Fruit fly (Drosophila melanogaster): ENCODE results near the gene nau.

Gene nau

DNA sequence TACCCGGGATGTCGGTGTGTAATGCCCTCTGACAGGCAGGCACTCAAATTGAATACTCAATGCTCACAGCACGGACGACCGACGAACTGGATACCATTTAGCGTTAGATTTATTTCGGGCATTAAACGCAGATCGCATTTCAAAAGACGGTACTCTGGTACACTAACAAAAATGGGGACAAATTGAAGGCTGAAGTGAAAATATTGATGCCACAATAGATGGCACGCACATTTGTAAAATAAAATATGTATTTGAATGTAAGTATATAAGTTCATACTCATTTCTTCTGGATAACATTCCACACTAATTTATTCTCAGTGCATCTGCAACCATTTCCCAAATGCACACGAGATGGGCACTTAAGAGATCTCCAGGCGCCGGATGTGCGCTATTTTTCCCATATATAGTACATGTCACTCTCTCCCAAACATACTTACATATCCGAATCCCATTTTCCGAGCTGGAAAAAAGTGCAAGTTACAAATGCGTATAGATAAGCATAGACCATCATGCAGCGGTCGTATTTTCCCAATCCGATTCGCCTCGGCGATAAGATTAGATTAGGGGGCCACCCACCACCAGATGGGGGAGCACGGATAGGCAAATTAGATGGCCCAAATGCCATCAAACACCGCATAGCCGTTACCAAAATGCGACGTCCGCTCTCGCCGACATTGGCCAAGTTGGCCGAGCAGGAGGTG lies 8.5 kb downstream of the nau start, which contains the start of gene CG10301 (continued):
- TF ChIP-seq Ravus (GFP tag; IDR thresholded peaks at IDR 0.05) (no peak; the same call in 1 of the 2 replicates), ase (GFP tag; IDR thresholded peaks at IDR 0.05) (no peak), her (GFP tag; optimal IDR thresholded peaks at IDR 0.05) (no peak), Hsf (GFP tag; optimal IDR thresholded peaks at IDR 0.05) (peak; percentile 68), Lim3 (GFP tag; IDR thresholded peaks at IDR 0.05) (no peak), CG34224 (GFP tag; IDR thresholded peaks at IDR 0.05; ENCODE audit: partially characterized antibody) (no peak), wor (GFP tag; IDR thresholded peaks at IDR 0.05) (no peak), Ptx1 (GFP tag; IDR thresholded peaks at IDR 0.05) (peak; percentile 43; the same call in 1 of the 2 replicates), sna (GFP tag; IDR thresholded peaks at IDR 0.05; ENCODE audit: partially characterized antibody) (no peak), lola (GFP tag; optimal IDR thresholded peaks at IDR 0.05) (peak in 1 of 3 experiments; percentile 81), dimm (GFP tag; IDR thresholded peaks at IDR 0.05) (no peak; the same call in 1 of the 2 replicates), p53 (GFP tag; optimal IDR thresholded peaks at IDR 0.05) (no peak), CG10366 (GFP tag; IDR thresholded peaks at IDR 0.05) (peak; percentile 53), Dip3 (GFP tag; optimal IDR thresholded peaks at IDR 0.05) (no peak), lmd (GFP tag; IDR thresholded peaks at IDR 0.05) (peak; percentile 62), H2.0 (GFP tag; IDR thresholded peaks at IDR 0.05) (peak; percentile 56; the same call in 1 of the 2 replicates), croc (GFP tag; conservative IDR thresholded peaks at IDR 0.05) (peak; percentile 42; the same call in 1 of the 3 replicates), CG18764 (GFP tag; optimal IDR thresholded peaks at IDR 0.05) (peak; percentile 47), E2f1 (GFP tag; IDR thresholded peaks at IDR 0.05) (peak; percentile 60), Blimp-1 (GFP tag; optimal IDR thresholded peaks at IDR 0.05) (peak; percentile 67), CG10543 (GFP tag; optimal IDR thresholded peaks at IDR 0.05) (no peak), Ets97D (GFP tag; optimal IDR thresholded peaks at IDR 0.05) (peak; percentile 21), CG4707 (GFP tag; optimal IDR thresholded peaks at IDR 0.05) (peak; percentile 21), schlank (tag; optimal IDR thresholded peaks at IDR 0.05) (no peak), Hmx (GFP tag; optimal IDR thresholded peaks at IDR 0.05) (no peak), toy (GFP tag; IDR thresholded peaks at IDR 0.05) (no peak), ap (GFP tag; IDR thresholded peaks at IDR 0.05) (0 out of 2 replicates have a peak, but pooled peaks have one; percentile 39), cas (GFP tag; IDR thresholded peaks at IDR 0.05) (no peak), CG13296 (GFP tag; optimal IDR thresholded peaks at IDR 0.05) (no peak), org-1 (GFP tag; optimal IDR thresholded peaks at IDR 0.05) (peak; percentile 35), CG31441 (GFP tag; IDR thresholded peaks at IDR 0.05) (peak; percentile 65), CG17361 (GFP tag; IDR thresholded peaks at IDR 0.05) (peak; percentile 63), CG11695 (GFP tag; IDR thresholded peaks at IDR 0.05) (peak; percentile 50; the same call in 1 of the 3 replicates), CG31365 (tag; optimal IDR thresholded peaks at IDR 0.05) (no peak), Chrac-16 (GFP tag; optimal IDR thresholded peaks at IDR 0.05) (peak; percentile 68), exex (tag; optimal IDR thresholded peaks at IDR 0.05) (no peak), CG14441 (GFP tag; IDR thresholded peaks at IDR 0.05) (peak; percentile 51), Dfd (GFP tag; optimal IDR thresholded peaks at IDR 0.05) (no peak), Dref (GFP tag; IDR thresholded peaks at IDR 0.05) (no peak), mam (GFP tag; optimal IDR thresholded peaks at IDR 0.05) (peak; percentile 13), tgo (GFP tag; IDR thresholded peaks at IDR 0.05) (peak; percentile 26; the same call in 1 of the 3 replicates), mld (GFP tag; IDR thresholded peaks at IDR 0.05; ENCODE audit: partially characterized antibody) (no peak), CG3995 (GFP tag; optimal IDR thresholded peaks at IDR 0.05) (no peak), CG2199 (GFP tag; IDR thresholded peaks at IDR 0.05) (no peak), HLHmδ (GFP tag; optimal IDR thresholded peaks at IDR 0.05) (no peak), cad (GFP tag; optimal IDR thresholded peaks at IDR 0.05) (no peak), Side (GFP tag; optimal IDR thresholded peaks at IDR 0.05) (peak; percentile 10), TFAM (GFP tag; optimal IDR thresholded peaks at IDR 0.05) (no peak), CG11696 (GFP tag; IDR thresholded peaks at IDR 0.05) (no peak), CG42726 (GFP tag; IDR thresholded peaks at IDR 0.05; ENCODE audit: partially characterized antibody) (no peak), vvl (GFP tag; IDR thresholded peaks at IDR 0.05) (peak; percentile 71)
